Fruit fly (Drosophila melanogaster): ENCODE measurements around the gene CG10694.
A peak's percentile ranks its signal among the peaks of the same experiment; 100 is the strongest.

The CG10694 gene

DNA sequence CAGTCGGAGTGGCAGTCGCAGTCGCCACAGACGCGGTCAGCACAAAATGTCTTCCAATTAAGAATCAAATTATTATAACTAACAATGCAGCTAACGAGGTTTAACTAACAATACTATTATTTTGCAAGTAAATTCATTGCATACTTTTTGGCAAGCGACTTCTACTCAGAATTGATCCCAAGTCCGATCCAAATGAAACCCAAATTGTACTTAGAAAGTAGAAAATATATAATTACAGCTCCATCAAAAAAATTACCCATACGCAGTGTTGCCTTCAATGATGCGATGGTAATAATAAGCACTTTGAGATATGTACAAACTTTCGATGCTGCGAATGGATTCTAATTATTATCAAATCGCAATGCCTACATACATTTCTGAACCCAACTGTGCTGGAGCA is 36.6 kb downstream of the CG10694 start (continued):
- TF ChIP-seq CG6854 (GFP tag; optimal IDR thresholded peaks at IDR 0.05), result no peak
- peak; percentile 34 for TF ChIP-seq Smox (GFP tag; optimal IDR thresholded peaks at IDR 0.05)
- no peak for TF ChIP-seq vri (GFP tag; optimal IDR thresholded peaks at IDR 0.05)
- TF ChIP-seq CG32006 (GFP tag; optimal IDR thresholded peaks at IDR 0.05), result peak; percentile 75
- peak; percentile 54 for TF ChIP-seq CG6792 (GFP tag; optimal IDR thresholded peaks at IDR 0.05)
- peak; percentile 64; the same call in 2 of the 3 replicates for TF ChIP-seq CG8119 (GFP tag; IDR thresholded peaks at IDR 0.05)
- peak; percentile 46 for TF ChIP-seq CG10669 (GFP tag; optimal IDR thresholded peaks at IDR 0.05)
- peak; percentile 41 for TF ChIP-seq Hr39 (GFP tag; optimal IDR thresholded peaks at IDR 0.05)
- TF ChIP-seq Hr4 (GFP tag; optimal IDR thresholded peaks at IDR 0.05), result peak; percentile 71
- TF ChIP-seq CG16779 (tag; optimal IDR thresholded peaks at IDR 0.05), result no peak
- TF ChIP-seq lz (GFP tag; optimal IDR thresholded peaks at IDR 0.05), result peak; percentile 51
- TF ChIP-seq Eip75B (GFP tag; optimal IDR thresholded peaks at IDR 0.05), result peak; percentile 56
- TF ChIP-seq CG6276 (GFP tag; optimal IDR thresholded peaks at IDR 0.05), result peak; percentile 60
- TF ChIP-seq salr (GFP tag; optimal IDR thresholded peaks at IDR 0.05), result peak in 1 of 2 experiments; percentile 75
- no peak for TF ChIP-seq CG8319 (GFP tag; optimal IDR thresholded peaks at IDR 0.05)
- TF ChIP-seq Eip93F (GFP tag; optimal IDR thresholded peaks at IDR 0.05), result no peak
- peak; percentile 36 to 52 for TF ChIP-seq ss (GFP tag; optimal IDR thresholded peaks at IDR 0.05)
- TF ChIP-seq Gug (GFP tag; IDR thresholded peaks at IDR 0.05), result no peak
- peak; percentile 61 for TF ChIP-seq fd59A (GFP tag; optimal IDR thresholded peaks at IDR 0.05)
- TF ChIP-seq achi (GFP tag; optimal IDR thresholded peaks at IDR 0.05), result peak; percentile 50
- TF ChIP-seq CG3032 (tag; optimal IDR thresholded peaks at IDR 0.05), result peak; percentile 69
- TF ChIP-seq Hr38 (GFP tag; optimal IDR thresholded peaks at IDR 0.05), result no peak

dm6 chr3R:24144542-24144941 is 37.4 kb downstream of the CG10694 start:
- TF ChIP-seq Sox14 (GFP tag; optimal IDR thresholded peaks at IDR 0.05) (peak; percentile 76), CG11762 (GFP tag; optimal IDR thresholded peaks at IDR 0.05; ENCODE audit: insufficient read depth) (peak; percentile 58), svp (GFP tag) (peak; percentile 80), CG6792 (GFP tag; optimal IDR thresholded peaks at IDR 0.05) (peak; percentile 31), achi (GFP tag; optimal IDR thresholded peaks at IDR 0.05) (peak; percentile 68), ss (GFP tag; optimal IDR thresholded peaks at IDR 0.05) (peak; percentile 72 to 95), Gug (GFP tag; IDR thresholded peaks at IDR 0.05) (peak; percentile 57), fd59A (GFP tag; optimal IDR thresholded peaks at IDR 0.05) (peak; percentile 80), Eip75B (GFP tag; optimal IDR thresholded peaks at IDR 0.05) (peak; percentile 78), Blimp-1 (GFP tag; optimal IDR thresholded peaks at IDR 0.05) (no peak), Lpt (GFP tag; optimal IDR thresholded peaks at IDR 0.05) (peak; percentile 34), Ets21C (GFP tag; optimal IDR thresholded peaks at IDR 0.05) (peak; percentile 11), Hr38 (GFP tag; optimal IDR thresholded peaks at IDR 0.05) (no peak), CG32006 (GFP tag; optimal IDR thresholded peaks at IDR 0.05) (peak; percentile 89), Ets96B (tag; optimal IDR thresholded peaks at IDR 0.05) (peak; percentile 75), CG3032 (tag; optimal IDR thresholded peaks at IDR 0.05) (peak; percentile 76), acj6 (GFP tag; optimal IDR thresholded peaks at IDR 0.05) (peak; percentile 67), Eip78C (GFP tag) (peak; percentile 93), fkh (GFP tag; optimal IDR thresholded peaks at IDR 0.05) (no peak), cyc (GFP tag; optimal IDR thresholded peaks at IDR 0.05) (peak; percentile 48), Smox (GFP tag; optimal IDR thresholded peaks at IDR 0.05) (peak; percentile 0), CG6276 (GFP tag; optimal IDR thresholded peaks at IDR 0.05) (peak; percentile 78), Eip93F (GFP tag; optimal IDR thresholded peaks at IDR 0.05) (no peak), Met (GFP tag; optimal IDR thresholded peaks at IDR 0.05) (peak; percentile 57), vri (GFP tag; optimal IDR thresholded peaks at IDR 0.05) (peak; percentile 50), CG6163 (GFP tag; IDR thresholded peaks at IDR 0.05) (peak; percentile 56; the same call in 2 of the 3 replicates), CG6854 (GFP tag; optimal IDR thresholded peaks at IDR 0.05) (no peak), CG9139 (GFP tag; optimal IDR thresholded peaks at IDR 0.05) (peak; percentile 7), pdm3 (GFP tag; optimal IDR thresholded peaks at IDR 0.05) (peak; percentile 69), Hr39 (GFP tag; optimal IDR thresholded peaks at IDR 0.05) (peak; percentile 58), topi (GFP tag; optimal IDR thresholded peaks at IDR 0.05) (peak; percentile 55), CG34406 (GFP tag; optimal IDR thresholded peaks at IDR 0.05) (peak; percentile 3), CG15336 (GFP tag; IDR thresholded peaks at IDR 0.05) (peak; percentile 75), CG7368 (GFP tag; optimal IDR thresholded peaks at IDR 0.05) (peak; percentile 31), CG11902 (GFP tag; optimal IDR thresholded peaks at IDR 0.05) (no peak), CG3919 (GFP tag; optimal IDR thresholded peaks at IDR 0.05) (peak; percentile 77), lz (GFP tag; optimal IDR thresholded peaks at IDR 0.05) (peak; percentile 63), CG4318 (GFP tag; optimal IDR thresholded peaks at IDR 0.05) (peak; percentile 81), dsx (GFP tag; optimal IDR thresholded peaks at IDR 0.05; ENCODE audit: poor library complexity, severe bottlenecking) (peak; percentile 60), eg (GFP tag; IDR thresholded peaks at IDR 0.05) (peak; percentile 69), net (GFP tag; optimal IDR thresholded peaks at IDR 0.05) (peak; percentile 60), Sox102F (GFP tag; optimal IDR thresholded peaks at IDR 0.05) (peak; percentile 45)
